Worm (Caenorhabditis elegans): Measurements from ENCODE around the gene srd-48.

ce11 chrX:12343279-12343678, 7.4 kb downstream of the srd-48 start, which contains the start of the genes nspc-9 and nspc-10:
- TF ChIP-seq nhr-77 (tag; optimal IDR thresholded peaks at IDR 0.05) = no peak
- no peak for TF ChIP-seq daf-19 (GFP tag; conservative IDR thresholded peaks at IDR 0.05)
- TF ChIP-seq ama-1 (optimal IDR thresholded peaks at IDR 0.05) = no peak
- no peak for TF ChIP-seq Y105C5A.15 (GFP tag; IDR thresholded peaks at IDR 0.05)
- no peak for TF ChIP-seq egl-43 (GFP tag; IDR thresholded peaks at IDR 0.05)
- no peak for TF ChIP-seq dpl-1 (GFP tag; optimal IDR thresholded peaks at IDR 0.05)
- TF ChIP-seq mdt-29 (GFP tag; IDR thresholded peaks at IDR 0.05) = no peak
- TF ChIP-seq ctbp-1 (GFP tag; IDR thresholded peaks at IDR 0.05) = no peak
- TF ChIP-seq nhr-237 (tag; optimal IDR thresholded peaks at IDR 0.05) = no peak
- no peak for TF ChIP-seq mep-1 (tag; optimal IDR thresholded peaks at IDR 0.05)
- TF ChIP-seq nhr-111 (GFP tag; optimal IDR thresholded peaks at IDR 0.05) = no peak
- TF ChIP-seq nhr-11 (tag; optimal IDR thresholded peaks at IDR 0.05) = no peak
- no peak for TF ChIP-seq fos-1 (tag; optimal IDR thresholded peaks at IDR 0.05)
- TF ChIP-seq madf-9 (GFP tag; conservative IDR thresholded peaks at IDR 0.05) = no peak
